Worm (Caenorhabditis elegans) whole organism, early embryonic: ENCODE results near the gene idhg-1.

Experiments used
- B0310.2 ChIP-seq: sonication (generic microtip); optimal IDR thresholded peaks from 2 replicates; lab custom pipeline; 2016; ENCODE audit warnings: mild to moderate bottlenecking, missing genetic modification characterization, missing compliant biosample characterization
- F13C5.2 ChIP-seq: sonication (generic microtip); optimal IDR thresholded peaks from 2 replicates; lab custom pipeline; 2017; ENCODE audit warnings: mild to moderate bottlenecking, missing genetic modification characterization, inconsistent platforms, missing compliant biosample characterization
- aly-1 ChIP-seq: sonication (generic microtip); optimal IDR thresholded peaks from 2 replicates; lab custom pipeline; 2016; ENCODE audit warnings: missing genetic modification characterization, missing compliant biosample characterization
- ama-1 ChIP-seq: fragments of 150-350 bp; optimal IDR thresholded peaks from 2 replicates; lab custom pipeline; 2014
- ceh-13 ChIP-seq: fragments of 200-800 bp; sonication (Bioruptor generic); optimal IDR thresholded peaks from 2 replicates; lab custom pipeline; 2018; ENCODE audit warnings: mild to moderate bottlenecking, missing genetic modification characterization, missing compliant biosample characterization
- ceh-36 ChIP-seq: sonication (generic microtip); optimal IDR thresholded peaks from 2 replicates; lab custom pipeline; 2016; ENCODE audit warnings: missing genetic modification characterization, inconsistent platforms, missing compliant biosample characterization
- ets-7 ChIP-seq: sonication (generic microtip); optimal IDR thresholded peaks from 2 replicates; lab custom pipeline; 2016; ENCODE audit warnings: missing genotype, missing genetic modification characterization, missing compliant biosample characterization
- flt-1 ChIP-seq: fragments of 200-800 bp; sonication (Bioruptor generic); IDR thresholded peaks from 2 replicates; pipeline ENCODE4 v1.3.6; 2022; ENCODE audit warnings: missing genetic modification characterization, missing compliant biosample characterization
- hmbx-1 ChIP-seq: sonication (generic microtip); optimal IDR thresholded peaks from 2 replicates; lab custom pipeline; 2016; ENCODE audit warnings: mild to moderate bottlenecking, missing genetic modification characterization, missing compliant biosample characterization
- hmg-4 ChIP-seq: fragments of 200-800 bp; sonication (Bioruptor generic); optimal IDR thresholded peaks from 2 replicates; lab custom pipeline; 2018; ENCODE audit warnings: mild to moderate bottlenecking, missing genetic modification characterization, missing compliant biosample characterization
- hnd-1 ChIP-seq: sonication (generic microtip); optimal IDR thresholded peaks from 2 replicates; lab custom pipeline; 2016; ENCODE audit warnings: missing genetic modification characterization, missing compliant biosample characterization
- pes-1 ChIP-seq: fragments of 200-800 bp; sonication (Bioruptor generic); IDR thresholded peaks from 2 replicates; pipeline ENCODE4 v1.3.6; 2022; ENCODE audit warnings: missing genetic modification reagents, missing genetic modification characterization, missing compliant biosample characterization
- scrt-1 ChIP-seq: fragments of 200-800 bp; sonication (Bioruptor generic); IDR thresholded peaks from 2 replicates; pipeline ENCODE4 v1.3.6; 2022; ENCODE audit warnings: missing genetic modification characterization, missing compliant biosample characterization
- sea-1 ChIP-seq: fragments of 200-800 bp; sonication (Bioruptor generic); conservative IDR thresholded peaks from 2 replicates; pipeline ENCODE4 v1.3.6; 2022; ENCODE audit warnings: missing genetic modification characterization, missing compliant biosample characterization
- tbx-11 ChIP-seq: fragments of 200-800 bp; sonication (Bioruptor generic); IDR thresholded peaks from 2 replicates; pipeline ENCODE4 v1.3.6; 2022; ENCODE audit warnings: missing genetic modification characterization, missing compliant biosample characterization
- tbx-37 ChIP-seq: fragments of 200-800 bp; sonication (Bioruptor generic); conservative IDR thresholded peaks from 2 replicates; pipeline ENCODE4 v1.3.6; 2022; ENCODE audit warnings: missing genetic modification reagents, missing genetic modification characterization, missing compliant biosample characterization
- tra-4 ChIP-seq: sonication (generic microtip); optimal IDR thresholded peaks from 2 replicates; lab custom pipeline; 2017; ENCODE audit warnings: missing genetic modification characterization, missing compliant biosample characterization

Gene idhg-1

ce11 chrIII:4612334-4612953, 43.8 kb downstream of the idhg-1 start, which contains the start of gene sel-2:
Gene sel-2 (minus strand): TSS chrIII:4612384.
- TF ChIP-seq B0310.2 (tag; lab: Kevin White, UChicago) (no peak), pes-1 (GFP tag; lab: Robert Waterston, UW) (no peak), F13C5.2 (tag; lab: Kevin White, UChicago) (no peak), tbx-11 (GFP tag; lab: Robert Waterston, UW) (no peak), scrt-1 (GFP tag; lab: Robert Waterston, UW) (no peak), ama-1 (lab: Kevin White, UChicago) (no peak), ceh-13 (GFP tag; lab: Kevin White, UChicago) (no peak), aly-1 (tag; lab: Kevin White, UChicago) (no peak), flt-1 (GFP tag; lab: Robert Waterston, UW) (no peak), hmg-4 (GFP tag; lab: Kevin White, UChicago) (no peak), ets-7 (no peak), tbx-37 (GFP tag; lab: Robert Waterston, UW) (no peak), hnd-1 (tag; lab: Kevin White, UChicago) (no peak), sea-1 (no peak), ceh-36 (tag; lab: Kevin White, UChicago) (no peak), tra-4 (no peak), hmbx-1 (no peak)

- no peak for TF ChIP-seq F13C5.2 (tag; lab: Kevin White, UChicago)
- TF ChIP-seq ceh-13 (GFP tag; lab: Kevin White, UChicago): no peak
- TF ChIP-seq hmbx-1: no peak
- no peak for TF ChIP-seq tbx-37 (GFP tag; lab: Robert Waterston, UW)
- no peak for TF ChIP-seq tbx-11 (GFP tag; lab: Robert Waterston, UW)
- TF ChIP-seq ama-1 (lab: Kevin White, UChicago): no peak
- TF ChIP-seq ets-7: no peak
- TF ChIP-seq aly-1 (tag; lab: Kevin White, UChicago): no peak
- no peak for TF ChIP-seq sea-1
- no peak for TF ChIP-seq ceh-36 (tag; lab: Kevin White, UChicago)
- TF ChIP-seq B0310.2 (tag; lab: Kevin White, UChicago): no peak
- TF ChIP-seq pes-1 (GFP tag; lab: Robert Waterston, UW): no peak
Observed at ce11 chrIII:4616071-4616571, 47.5 kb downstream of the idhg-1 start, which contains the start of gene lips-3. Gene lips-3 (plus strand): TSS chrIII:4616528.
